Fruit fly (Drosophila melanogaster) whole organism, embryonic: ENCODE results near the gene CG43085.

Experiments used
- CG11504 ChIP-seq: fragments of 200-800 bp; sonication (Bioruptor generic); optimal IDR thresholded peaks from 3 replicates; lab custom pipeline; 2019; ENCODE audit warnings: missing biosample characterization, mild to moderate bottlenecking, missing genetic modification characterization, moderate library complexity
- CG12071 ChIP-seq: fragments of 200-800 bp; sonication (Bioruptor generic); optimal IDR thresholded peaks from 3 replicates; lab custom pipeline; 2018; ENCODE audit warnings: missing biosample characterization, mild to moderate bottlenecking, missing genetic modification characterization
- CG1603 ChIP-seq: fragments of 200-800 bp; sonication (Bioruptor generic); optimal IDR thresholded peaks from 2 replicates; lab custom pipeline; 2019; ENCODE audit warnings: missing biosample characterization, mild to moderate bottlenecking, missing genetic modification characterization, moderate library complexity
- CG17359 ChIP-seq: fragments of 200-800 bp; sonication (Bioruptor generic); optimal IDR thresholded peaks from 3 replicates; lab custom pipeline; 2018; ENCODE audit warnings: missing biosample characterization, mild to moderate bottlenecking, missing genetic modification characterization, moderate library complexity
- CG17385 ChIP-seq: fragments of 200-800 bp; sonication (Bioruptor generic); optimal IDR thresholded peaks from 3 replicates; lab custom pipeline; 2018; ENCODE audit warnings: missing biosample characterization, mild to moderate bottlenecking, missing genetic modification characterization
- CG1792 ChIP-seq: fragments of 200-800 bp; sonication (Bioruptor generic); optimal IDR thresholded peaks from 2 replicates; lab custom pipeline; 2016; ENCODE audit warnings: missing biosample characterization, missing genetic modification characterization
- CG18262 ChIP-seq: fragments of 200-800 bp; optimal IDR thresholded peaks from 3 replicates; lab custom pipeline; 2019; ENCODE audit warnings: missing biosample characterization, mild to moderate bottlenecking, missing genetic modification characterization, moderate library complexity
- CG2875 ChIP-seq: fragments of 200-800 bp; sonication (Bioruptor generic); optimal IDR thresholded peaks from 2 replicates; lab custom pipeline; 2017; ENCODE audit warnings: missing biosample characterization, mild to moderate bottlenecking, missing genetic modification characterization, missing genetic modification reagents
- CG30020 ChIP-seq: fragments of 200-800 bp; optimal IDR thresholded peaks from 2 replicates; lab custom pipeline; 2019; ENCODE audit warnings: missing biosample characterization, mild to moderate bottlenecking, missing genetic modification characterization, moderate library complexity
- CG31441 ChIP-seq: fragments of 200-800 bp; sonication (Bioruptor generic); IDR thresholded peaks from 2 replicates; pipeline ENCODE4 v1.3.6; 2022; ENCODE audit warnings: missing biosample characterization, missing genetic modification characterization
- CG34376 ChIP-seq: fragments of 200-800 bp; sonication (Bioruptor generic); optimal IDR thresholded peaks from 2 replicates; lab custom pipeline; 2018; ENCODE audit warnings: missing biosample characterization, mild to moderate bottlenecking, missing genetic modification characterization
- CG4282 ChIP-seq: fragments of 200-800 bp; sonication (Bioruptor generic); optimal IDR thresholded peaks from 2 replicates; lab custom pipeline; 2016; ENCODE audit warnings: missing biosample characterization, missing genetic modification characterization
- CG4854 ChIP-seq: fragments of 200-800 bp; sonication (Bioruptor generic); optimal IDR thresholded peaks from 2 replicates; lab custom pipeline; 2016; ENCODE audit warnings: missing biosample characterization, missing genetic modification characterization, inconsistent platforms
- CG6791 ChIP-seq: fragments of 200-800 bp; sonication (Bioruptor generic); IDR thresholded peaks from 3 replicates; pipeline ENCODE4 v1.3.6; 2022; ENCODE audit warnings: missing biosample characterization, missing genetic modification characterization; ENCODE audit not compliant: partially characterized antibody
- CG7556 ChIP-seq: fragments of 200-800 bp; sonication (Bioruptor generic); optimal IDR thresholded peaks from 2 replicates; lab custom pipeline; 2017; ENCODE audit warnings: missing biosample characterization, mild to moderate bottlenecking, missing genetic modification characterization
- CG8478 ChIP-seq: fragments of >200 bp; optimal IDR thresholded peaks from 2 replicates; lab custom pipeline; 2018
- CG9876 ChIP-seq: fragments of 200-800 bp; sonication (Bioruptor generic); optimal IDR thresholded peaks from 2 replicates; lab custom pipeline; 2016; ENCODE audit warnings: missing biosample characterization, missing genetic modification characterization
- Deaf1 ChIP-seq: fragments of 200-800 bp; optimal IDR thresholded peaks from 3 replicates; lab custom pipeline; 2019; ENCODE audit warnings: missing biosample characterization, mild to moderate bottlenecking, missing genetic modification characterization, moderate library complexity
- Elba2 ChIP-seq: fragments of 200-800 bp; sonication (Bioruptor generic); optimal IDR thresholded peaks from 3 replicates; lab custom pipeline; 2016; ENCODE audit warnings: missing biosample characterization, missing genetic modification characterization
- Ets97D ChIP-seq: fragments of 200-800 bp; sonication (Bioruptor generic); optimal IDR thresholded peaks from 3 replicates; lab custom pipeline; 2016; ENCODE audit warnings: missing biosample characterization, missing genetic modification characterization
- Gsc ChIP-seq: fragments of 200-800 bp; sonication (Bioruptor generic); IDR thresholded peaks from 2 replicates; pipeline ENCODE4 v1.3.6; 2022; ENCODE audit warnings: missing biosample characterization, missing genetic modification characterization
- H2.0 ChIP-seq: fragments of 200-800 bp; sonication (Bioruptor generic); IDR thresholded peaks from 2 replicates; pipeline ENCODE4 v1.3.6; 2022; ENCODE audit warnings: missing biosample characterization, missing genetic modification characterization
- Hand ChIP-seq: fragments of 200-800 bp; sonication (Bioruptor generic); optimal IDR thresholded peaks from 2 replicates; lab custom pipeline; 2017; ENCODE audit warnings: mild to moderate bottlenecking, missing biosample characterization, missing genetic modification reagents, missing genetic modification characterization
- Hmr ChIP-seq: fragments of 200-800 bp; sonication (Bioruptor generic); optimal IDR thresholded peaks from 3 replicates; lab custom pipeline; 2017; ENCODE audit warnings: mild to moderate bottlenecking, missing biosample characterization, missing genetic modification reagents, missing genetic modification characterization
- Hr78 ChIP-seq, 2 experiments: fragments of 200-800 bp in 1 of 2; fragments of >200 bp in 1 of 2; sonication (Bioruptor generic) in 1 of 2; optimal IDR thresholded peaks; 2 replicates each; lab custom pipeline; 2017 to 2019; ENCODE audit warnings: missing biosample characterization in 2 of 2, missing genetic modification characterization in 2 of 2, mild to moderate bottlenecking in 1 of 2, moderate library complexity in 1 of 2
- Mrtf ChIP-seq: fragments of 200-800 bp; sonication (Bioruptor generic); IDR thresholded peaks from 3 replicates; pipeline ENCODE4 v1.3.6; 2022; ENCODE audit warnings: missing biosample characterization, missing genetic modification characterization
- Myb ChIP-seq: fragments of 200-800 bp; sonication (Bioruptor generic); optimal IDR thresholded peaks from 2 replicates; lab custom pipeline; 2016; ENCODE audit warnings: missing biosample characterization, missing genetic modification characterization
- Opbp ChIP-seq: fragments of 200-800 bp; sonication (Bioruptor generic); IDR thresholded peaks from 3 replicates; pipeline ENCODE4 v1.3.6; 2022; ENCODE audit warnings: missing biosample characterization, missing genetic modification characterization; ENCODE audit not compliant: partially characterized antibody
- Scr ChIP-seq: fragments of 200-800 bp; sonication (Bioruptor generic); IDR thresholded peaks from 2 replicates; pipeline ENCODE4 v1.3.6; 2022; ENCODE audit warnings: missing biosample characterization, missing genetic modification characterization; ENCODE audit not compliant: partially characterized antibody
- Stat92E ChIP-seq, 3 experiments: fragments of >200 bp in 2 of 3; fragments of 200-800 bp in 1 of 3; sonication (Bioruptor generic) in 1 of 3; optimal IDR thresholded peaks; 2 replicates each; lab custom pipeline; 2017 to 2019; ENCODE audit warnings: missing biosample characterization in 3 of 3, missing genetic modification characterization in 3 of 3, mild to moderate bottlenecking in 1 of 3, moderate library complexity in 1 of 3
- cad ChIP-seq: fragments of >200 bp; optimal IDR thresholded peaks from 2 replicates; lab custom pipeline; 2017; ENCODE audit warnings: missing biosample characterization, missing genetic modification characterization
- chif ChIP-seq, 2 experiments: fragments of 200-800 bp; sonication (Bioruptor generic); optimal IDR thresholded peaks; 3 replicates each; lab custom pipeline; 2016; ENCODE audit warnings: missing biosample characterization in 2 of 2, missing genetic modification characterization in 2 of 2
- crc ChIP-seq: fragments of 200-800 bp; sonication (Bioruptor generic); optimal IDR thresholded peaks from 2 replicates; lab custom pipeline; 2016; ENCODE audit warnings: missing biosample characterization, missing genetic modification characterization
- dmrt99B ChIP-seq: fragments of 200-800 bp; sonication (Bioruptor generic); optimal IDR thresholded peaks from 2 replicates; lab custom pipeline; 2018; ENCODE audit warnings: missing biosample characterization, mild to moderate bottlenecking, missing genetic modification characterization, moderate library complexity
- ems ChIP-seq: fragments of 200-800 bp; sonication (Bioruptor generic); optimal IDR thresholded peaks from 3 replicates; lab custom pipeline; 2016; ENCODE audit warnings: missing biosample characterization, missing genetic modification characterization
- eyg ChIP-seq: fragments of 200-800 bp; sonication (Bioruptor generic); optimal IDR thresholded peaks from 3 replicates; lab custom pipeline; 2016; ENCODE audit warnings: missing biosample characterization, missing genetic modification characterization
- fu2 ChIP-seq: fragments of 200-800 bp; sonication (Bioruptor generic); optimal IDR thresholded peaks from 2 replicates; lab custom pipeline; 2016; ENCODE audit warnings: missing biosample characterization, missing genetic modification characterization
- gt ChIP-seq: fragments of 200-800 bp; sonication (Bioruptor generic); IDR thresholded peaks from 2 replicates; pipeline ENCODE4 v1.3.6; 2022; ENCODE audit warnings: missing biosample characterization, missing genetic modification characterization
- hb ChIP-seq: fragments of 200-800 bp; sonication (Bioruptor generic); IDR thresholded peaks from 3 replicates; pipeline ENCODE4 v1.3.6; 2022; ENCODE audit warnings: missing biosample characterization, missing genetic modification characterization; ENCODE audit not compliant: partially characterized antibody
- jumu ChIP-seq: fragments of 200-800 bp; sonication (Bioruptor generic); optimal IDR thresholded peaks from 3 replicates; lab custom pipeline; 2016; ENCODE audit warnings: missing biosample characterization, missing genetic modification characterization
- maf-S ChIP-seq: fragments of 200-800 bp; sonication (Bioruptor generic); optimal IDR thresholded peaks from 2 replicates; lab custom pipeline; 2016; ENCODE audit warnings: missing biosample characterization, missing genetic modification characterization
- mirr ChIP-seq: fragments of 200-800 bp; sonication (Bioruptor generic); optimal IDR thresholded peaks from 3 replicates; lab custom pipeline; 2018; ENCODE audit warnings: missing biosample characterization, mild to moderate bottlenecking, missing genetic modification characterization
- nerfin-2 ChIP-seq: fragments of 200-800 bp; sonication (Bioruptor generic); IDR thresholded peaks from 2 replicates; pipeline ENCODE4 v1.3.6; 2022; ENCODE audit warnings: missing biosample characterization, missing genetic modification characterization; ENCODE audit not compliant: partially characterized antibody
- row ChIP-seq: fragments of 200-800 bp; sonication (Bioruptor generic); IDR thresholded peaks from 3 replicates; pipeline ENCODE4 v1.3.6; 2022; ENCODE audit warnings: missing biosample characterization, missing genetic modification characterization
- sna ChIP-seq: fragments of 200-800 bp; sonication (Bioruptor generic); IDR thresholded peaks from 2 replicates; pipeline ENCODE4 v1.3.6; 2022; ENCODE audit warnings: missing biosample characterization, missing genetic modification characterization; ENCODE audit not compliant: partially characterized antibody
- stwl ChIP-seq: fragments of 200-800 bp; sonication (Bioruptor generic); optimal IDR thresholded peaks from 3 replicates; lab custom pipeline; 2018; ENCODE audit warnings: missing biosample characterization, mild to moderate bottlenecking, missing genetic modification characterization, moderate library complexity

Gene CG43085

dm6 chr3L:17659268-17659589, 12.7 kb upstream of the CG43085 start (continued):
- TF ChIP-seq eyg (GFP tag; lab: Kevin White, UChicago) = no peak
- TF ChIP-seq Gsc (GFP tag; lab: Robert Waterston, UW) = no peak
- TF ChIP-seq nerfin-2 (GFP tag; lab: Robert Waterston, UW) = no peak
- TF ChIP-seq crc (GFP tag; lab: Kevin White, UChicago) = peak; percentile 7
- no peak for TF ChIP-seq sna (GFP tag; lab: Robert Waterston, UW)
- peak; percentile 33 for TF ChIP-seq CG1792 (GFP tag; lab: Kevin White, UChicago)
- TF ChIP-seq CG17359 (tag; lab: Kevin White, UChicago) = no peak
- TF ChIP-seq, all 482 proteins: peak for 111

- peak; percentile 82 for TF ChIP-seq mirr (GFP tag; lab: Kevin White, UChicago)
- TF ChIP-seq CG34376 (GFP tag; lab: Kevin White, UChicago) = peak; percentile 79
- peak; percentile 94 for TF ChIP-seq CG1603 (tag; lab: Kevin White, UChicago)
- no peak for TF ChIP-seq hb
- peak; percentile 68 for TF ChIP-seq CG18262 (tag; lab: Kevin White, UChicago)
- no peak for TF ChIP-seq cad (GFP tag; lab: Kevin White, UChicago)
- TF ChIP-seq CG2875 (GFP tag; lab: Kevin White, UChicago) = peak; percentile 83
- no peak for TF ChIP-seq Scr
- peak; percentile 90 for TF ChIP-seq CG9876 (GFP tag; lab: Kevin White, UChicago)
- peak; percentile 89 for TF ChIP-seq ems (GFP tag; lab: Kevin White, UChicago)
- peak; percentile 71 for TF ChIP-seq CG31441 (GFP tag; lab: Robert Waterston, UW)
- peak; percentile 72 for TF ChIP-seq CG7556 (GFP tag; lab: Kevin White, UChicago)
- peak; percentile 92 for TF ChIP-seq Hmr (GFP tag; lab: Kevin White, UChicago)
- TF ChIP-seq Gsc (GFP tag; lab: Robert Waterston, UW) = no peak
- TF ChIP-seq maf-S (GFP tag; lab: Kevin White, UChicago) = peak; percentile 85
- TF ChIP-seq Stat92E (GFP tag; optimal IDR thresholded peaks at IDR 0.05; lab: Kevin White, UChicago) = no peak
- peak; percentile 69 for TF ChIP-seq Hand (GFP tag; lab: Kevin White, UChicago)
- peak; percentile 93 for TF ChIP-seq row (GFP tag; lab: Robert Waterston, UW)
- TF ChIP-seq chif (GFP tag; optimal IDR thresholded peaks at IDR 0.05; lab: Kevin White, UChicago) = peak; percentile 85 to 88
- TF ChIP-seq stwl = no peak
- peak; percentile 69; the same call in 1 of the 2 replicates for TF ChIP-seq gt (GFP tag; lab: Robert Waterston, UW)
- peak; percentile 6 for TF ChIP-seq CG30020 (tag; lab: Kevin White, UChicago)
- peak; percentile 92 for TF ChIP-seq fu2 (GFP tag; lab: Kevin White, UChicago)
- peak; percentile 89 for TF ChIP-seq H2.0 (GFP tag; lab: Robert Waterston, UW)
- no peak for TF ChIP-seq CG8478
- TF ChIP-seq jumu (GFP tag; lab: Kevin White, UChicago) = peak; percentile 86
- no peak for TF ChIP-seq Opbp (GFP tag; lab: Robert Waterston, UW)
- no peak for TF ChIP-seq CG6791 (GFP tag; lab: Robert Waterston, UW)
- TF ChIP-seq Hr78 (GFP tag; optimal IDR thresholded peaks at IDR 0.05; lab: Kevin White, UChicago) = peak in 1 of 2 experiments; percentile 55
- peak; percentile 77 for TF ChIP-seq CG11504 (tag; lab: Kevin White, UChicago)
- TF ChIP-seq CG17385 (GFP tag; lab: Kevin White, UChicago) = peak; percentile 77
- peak; percentile 66 for TF ChIP-seq Ets97D (GFP tag; lab: Kevin White, UChicago)
- peak; percentile 77 for TF ChIP-seq Deaf1 (tag; lab: Kevin White, UChicago)
- TF ChIP-seq CG12071 (GFP tag; lab: Kevin White, UChicago) = peak; percentile 93
- no peak for TF ChIP-seq Elba2
- TF ChIP-seq CG4282 = peak; percentile 85
- peak; percentile 83 for TF ChIP-seq Myb (GFP tag; lab: Kevin White, UChicago)
- peak; percentile 90 for TF ChIP-seq eyg (GFP tag; lab: Kevin White, UChicago)
- TF ChIP-seq dmrt99B = peak; percentile 86
- peak; percentile 91 for TF ChIP-seq Mrtf (GFP tag; lab: Robert Waterston, UW)
- TF ChIP-seq CG4854 (GFP tag; lab: Kevin White, UChicago) = peak; percentile 75
Measured at dm6 chr3L:17658423-17659267, 12.1 kb upstream of the CG43085 start.
